Worm (Caenorhabditis elegans): ENCODE results near the gene leo-1.

ce11 chrIV:11286112-11286511 is 43.1 kb downstream of the leo-1 start:
- TF ChIP-seq ama-1 (optimal IDR thresholded peaks at IDR 0.05) (no peak), hmg-4 (GFP tag; optimal IDR thresholded peaks at IDR 0.05) (no peak), tbx-11 (GFP tag; IDR thresholded peaks at IDR 0.05) (no peak), F13C5.2 (tag; optimal IDR thresholded peaks at IDR 0.05) (no peak), ets-7 (tag; optimal IDR thresholded peaks at IDR 0.05) (no peak), B0310.2 (tag; optimal IDR thresholded peaks at IDR 0.05) (no peak), flt-1 (GFP tag; IDR thresholded peaks at IDR 0.05) (no peak)

All from whole organism, early embryonic.